Worm (Caenorhabditis elegans) whole organism, young adult: Measurements from ENCODE around the gene gss-1.

Experiments used
- B0035.1 ChIP-seq: sonication (generic microtip); optimal IDR thresholded peaks from 2 replicates; lab custom pipeline; 2016; ENCODE audit warnings: missing genetic modification characterization, mild to moderate bottlenecking, missing compliant biosample characterization, missing genotype, missing genetic modification reagents
- B0336.3 ChIP-seq: fragments of 200-800 bp; sonication (Bioruptor generic); IDR thresholded peaks from 2 replicates; pipeline ENCODE4 v1.3.6; 2022; ENCODE audit warnings: missing genetic modification characterization, missing compliant biosample characterization
- D2030.7 ChIP-seq: fragments of 200-800 bp; sonication (Bioruptor generic); IDR thresholded peaks from 2 replicates; pipeline ENCODE4 v1.3.6; 2022; ENCODE audit warnings: missing genetic modification reagents, missing genetic modification characterization, missing compliant biosample characterization
- F22D6.2 ChIP-seq: sonication (generic microtip); optimal IDR thresholded peaks from 2 replicates; lab custom pipeline; 2016; ENCODE audit warnings: mild to moderate bottlenecking, missing genetic modification characterization, missing compliant biosample characterization
- F33H1.4 ChIP-seq: fragments of 200-800 bp; sonication (Bioruptor generic); IDR thresholded peaks from 2 replicates; pipeline ENCODE4 v1.3.6; 2022; ENCODE audit warnings: missing genetic modification reagents, missing genetic modification characterization, missing compliant biosample characterization
- F39B2.1 ChIP-seq: fragments of 200-800 bp; sonication (Bioruptor generic); IDR thresholded peaks from 2 replicates; pipeline ENCODE4 v1.3.6; 2022; ENCODE audit warnings: missing genetic modification reagents, missing genetic modification characterization, missing compliant biosample characterization
- F57A8.1 ChIP-seq: fragments of 200-800 bp; sonication (Bioruptor generic); optimal IDR thresholded peaks from 2 replicates; lab custom pipeline; 2018; ENCODE audit warnings: mild to moderate bottlenecking, missing genetic modification characterization, moderate library complexity, missing compliant biosample characterization
- aptf-2 ChIP-seq: fragments of 200-800 bp; sonication (Bioruptor generic); conservative IDR thresholded peaks from 2 replicates; pipeline ENCODE4 v1.3.6; 2022; ENCODE audit warnings: missing genetic modification reagents, missing genetic modification characterization, missing compliant biosample characterization
- attf-3 ChIP-seq: fragments of 200-800 bp; sonication (Bioruptor generic); conservative IDR thresholded peaks from 2 replicates; pipeline ENCODE4 v1.3.6; 2022; ENCODE audit warnings: missing genetic modification reagents, missing genetic modification characterization, missing compliant biosample characterization
- attf-5 ChIP-seq: fragments of 200-800 bp; sonication (Bioruptor generic); optimal IDR thresholded peaks from 2 replicates; lab custom pipeline; 2018; ENCODE audit warnings: mild to moderate bottlenecking, missing genetic modification characterization, missing compliant biosample characterization
- attf-6 ChIP-seq: fragments of 200-800 bp; sonication (Bioruptor generic); IDR thresholded peaks from 2 replicates; pipeline ENCODE4 v1.3.6; 2022; ENCODE audit warnings: missing genetic modification reagents, missing genetic modification characterization, missing compliant biosample characterization
- ccch-3 ChIP-seq: fragments of 200-800 bp; sonication (Bioruptor generic); optimal IDR thresholded peaks from 2 replicates; lab custom pipeline; 2018; ENCODE audit warnings: mild to moderate bottlenecking, missing genetic modification characterization, missing compliant biosample characterization
- cebp-2 ChIP-seq: fragments of 200-800 bp; sonication (Bioruptor generic); IDR thresholded peaks from 2 replicates; pipeline ENCODE4 v1.3.6; 2022; ENCODE audit warnings: missing genetic modification characterization, missing compliant biosample characterization
- ceh-27 ChIP-seq: fragments of 200-800 bp; sonication (Bioruptor generic); optimal IDR thresholded peaks from 2 replicates; lab custom pipeline; 2018; ENCODE audit warnings: mild to moderate bottlenecking, missing genetic modification characterization, moderate library complexity, missing compliant biosample characterization
- ceh-40 ChIP-seq: fragments of 200-800 bp; sonication (Bioruptor generic); IDR thresholded peaks from 2 replicates; pipeline ENCODE4 v1.3.6; 2022; ENCODE audit warnings: missing genetic modification characterization, missing compliant biosample characterization
- ceh-91 ChIP-seq: fragments of 200-800 bp; sonication (Bioruptor generic); IDR thresholded peaks from 2 replicates; pipeline ENCODE4 v1.3.6; 2022; ENCODE audit warnings: missing genetic modification reagents, missing genetic modification characterization, missing compliant biosample characterization
- dpff-1 ChIP-seq: sonication (generic microtip); optimal IDR thresholded peaks from 2 replicates; lab custom pipeline; 2017; ENCODE audit warnings: mild to moderate bottlenecking, missing genetic modification characterization, missing compliant biosample characterization
- efl-1 ChIP-seq: fragments of 150-350 bp; optimal IDR thresholded peaks from 2 replicates; lab custom pipeline; 2014; ENCODE audit warnings: missing biosample characterization, missing genetic modification reagents, missing genetic modification characterization
- egl-18 ChIP-seq: fragments of 200-800 bp; sonication (Bioruptor generic); IDR thresholded peaks from 2 replicates; pipeline ENCODE4 v1.3.6; 2022; ENCODE audit warnings: missing genetic modification reagents, missing genetic modification characterization, missing compliant biosample characterization
- egrh-3 ChIP-seq: fragments of 200-800 bp; sonication (Bioruptor generic); IDR thresholded peaks from 2 replicates; pipeline ENCODE4 v1.3.6; 2022; ENCODE audit warnings: missing genetic modification reagents, missing genetic modification characterization, missing compliant biosample characterization
- ekl-4 ChIP-seq: fragments of 200-800 bp; sonication (Bioruptor generic); IDR thresholded peaks from 2 replicates; pipeline ENCODE4 v1.3.6; 2022; ENCODE audit warnings: missing genetic modification reagents, missing genetic modification characterization, missing compliant biosample characterization
- hlh-12 ChIP-seq: sonication (generic microtip); optimal IDR thresholded peaks from 2 replicates; lab custom pipeline; 2016; ENCODE audit warnings: missing genetic modification characterization, missing compliant biosample characterization
- lag-1 ChIP-seq: fragments of 200-800 bp; sonication (Bioruptor generic); IDR thresholded peaks from 2 replicates; pipeline ENCODE4 v1.3.6; 2022; ENCODE audit warnings: missing genetic modification reagents, missing genetic modification characterization, missing compliant biosample characterization
- let-526 ChIP-seq: fragments of 200-800 bp; sonication (Bioruptor generic); IDR thresholded peaks from 2 replicates; pipeline ENCODE4 v1.3.6; 2022; ENCODE audit warnings: missing genetic modification reagents, missing genetic modification characterization, missing compliant biosample characterization
- let-607 ChIP-seq, 2 experiments: fragments of 200-800 bp in 1 of 2; sonication (Bioruptor generic) in 1 of 2; sonication (generic microtip) in 1 of 2; optimal IDR thresholded peaks; 2 replicates each; lab custom pipeline; 2016 to 2018; ENCODE audit warnings: mild to moderate bottlenecking in 2 of 2, missing compliant biosample characterization in 2 of 2, missing genetic modification characterization in 2 of 2, moderate library complexity in 2 of 2, missing genotype in 1 of 2
- lsy-27 ChIP-seq: sonication (generic microtip); optimal IDR thresholded peaks from 2 replicates; lab custom pipeline; 2017; ENCODE audit warnings: missing genetic modification characterization, mild to moderate bottlenecking, missing compliant biosample characterization, antibody characterized with exemption, missing genotype, borderline replicate concordance; ENCODE audit not compliant: insufficient read depth
- madf-6 ChIP-seq: fragments of 200-800 bp; sonication (Bioruptor generic); IDR thresholded peaks from 2 replicates; pipeline ENCODE4 v1.3.6; 2022; ENCODE audit warnings: missing genetic modification reagents, missing genetic modification characterization, missing compliant biosample characterization
- mes-4 ChIP-seq: sonication (generic microtip); optimal IDR thresholded peaks from 2 replicates; lab custom pipeline; 2016; ENCODE audit warnings: missing genotype, missing genetic modification characterization, missing compliant biosample characterization
- nfyb-1 ChIP-seq: fragments of 200-800 bp; sonication (Bioruptor generic); IDR thresholded peaks from 2 replicates; pipeline ENCODE4 v1.3.6; 2022; ENCODE audit warnings: missing genetic modification reagents, missing genetic modification characterization, missing compliant biosample characterization
- nhr-80 ChIP-seq: sonication (generic microtip); optimal IDR thresholded peaks from 2 replicates; lab custom pipeline; 2016; ENCODE audit warnings: missing genetic modification characterization, missing compliant biosample characterization
- pha-4 ChIP-seq: fragments of 150-350 bp; sonication (generic microtip); optimal IDR thresholded peaks from 2 replicates; lab custom pipeline; 2014; ENCODE audit warnings: missing biosample characterization, missing genetic modification reagents, missing genetic modification characterization
- rcor-1 ChIP-seq: fragments of 200-800 bp; sonication (Bioruptor generic); IDR thresholded peaks from 2 replicates; pipeline ENCODE4 v1.3.6; 2022; ENCODE audit warnings: missing genetic modification reagents, missing genetic modification characterization, missing compliant biosample characterization
- sea-2 ChIP-seq: fragments of 200-800 bp; sonication (Bioruptor generic); IDR thresholded peaks from 2 replicates; pipeline ENCODE4 v1.3.6; 2022; ENCODE audit warnings: missing genetic modification characterization, missing compliant biosample characterization
- snpc-1.1 ChIP-seq: sonication (generic microtip); optimal IDR thresholded peaks from 2 replicates; lab custom pipeline; 2017; ENCODE audit warnings: missing genetic modification characterization, mild to moderate bottlenecking, missing compliant biosample characterization, antibody characterized with exemption, moderate library complexity, missing genotype, missing genetic modification reagents; ENCODE audit not compliant: insufficient read depth
- sptf-2 ChIP-seq: fragments of 200-800 bp; sonication (Bioruptor generic); optimal IDR thresholded peaks from 2 replicates; lab custom pipeline; 2018; ENCODE audit warnings: mild to moderate bottlenecking, missing genetic modification characterization, missing compliant biosample characterization
- unc-130 ChIP-seq: sonication (generic microtip); optimal IDR thresholded peaks from 2 replicates; lab custom pipeline; 2016; ENCODE audit warnings: missing genetic modification reagents, missing genetic modification characterization, missing compliant biosample characterization
- unc-62 ChIP-seq: fragments of 150-350 bp; optimal IDR thresholded peaks from 2 replicates; lab custom pipeline; 2014; ENCODE audit warnings: missing biosample characterization, missing genetic modification reagents, missing genetic modification characterization
- xnd-1 ChIP-seq: sonication (generic microtip); optimal IDR thresholded peaks from 2 replicates; lab custom pipeline; 2016; ENCODE audit warnings: missing genotype, missing genetic modification reagents, missing genetic modification characterization, missing compliant biosample characterization
- zfh-2 ChIP-seq: fragments of 200-800 bp; sonication (Bioruptor generic); conservative IDR thresholded peaks from 2 replicates; pipeline ENCODE4 v1.3.6; 2022; ENCODE audit warnings: missing genetic modification reagents, missing genetic modification characterization, missing compliant biosample characterization

The gss-1 gene

ce11 chrII:9426076-9426475 is 9.8 kb upstream of the gss-1 start, which contains the start of gene M176.10:
Gene M176.10, minus strand, starts transcription at chrII:9426176.
- TF ChIP-seq rcor-1 (GFP tag; lab: Robert Waterston, UW) (no peak), let-607 (tag; optimal IDR thresholded peaks at IDR 0.05; lab: Kevin White, UChicago) (no peak), let-526 (GFP tag; lab: Robert Waterston, UW) (no peak), ceh-27 (no peak), ekl-4 (GFP tag; lab: Robert Waterston, UW) (no peak), ccch-3 (GFP tag; lab: Kevin White, UChicago) (no peak), nfyb-1 (no peak), zfh-2 (no peak), B0336.3 (GFP tag; lab: Robert Waterston, UW) (no peak), attf-6 (GFP tag; lab: Robert Waterston, UW) (no peak), lag-1 (GFP tag; lab: Robert Waterston, UW) (no peak), egrh-3 (no peak), B0035.1 (no peak), attf-3 (no peak), unc-62 (no peak)

ce11 chrII:9421969-9422368 is 5.7 kb upstream of the gss-1 start, which contains the start of gene M176.11:
Gene M176.11, plus strand, starts transcription at chrII:9422269.
- TF ChIP-seq aptf-2 (GFP tag; lab: Robert Waterston, UW): no peak
- no peak for TF ChIP-seq cebp-2
- no peak for TF ChIP-seq ceh-91 (GFP tag; lab: Robert Waterston, UW)
- no peak for TF ChIP-seq unc-130

- TF ChIP-seq F22D6.2 (tag; lab: Kevin White, UChicago) (no peak), nhr-80 (peak; percentile 28)
Measured at ce11 chrII:9418843-9419532, 2.8 kb upstream of the gss-1 start.

- TF ChIP-seq sea-2 (GFP tag; lab: Robert Waterston, UW) (no peak), pha-4 (tag; lab: Kevin White, UChicago) (no peak), attf-5 (no peak), xnd-1 (tag; lab: Kevin White, UChicago) (no peak), dpff-1 (tag; lab: Kevin White, UChicago) (no peak), D2030.7 (no peak), nhr-80 (peak; percentile 53), snpc-1.1 (tag; lab: Kevin White, UChicago) (no peak)
Measured at ce11 chrII:9418065-9418567, 1.9 kb upstream of the gss-1 start, which contains the start of the genes M176.4 and M176.16. Gene M176.4, plus strand, starts transcription at chrII:9418365. Gene M176.16, plus strand, starts transcription at chrII:9418517.

ce11 chrII:9412086-9412608 is 4.1 kb downstream of the gss-1 start, which contains the start of gene arrd-3:
Gene arrd-3, plus strand, starts transcription at chrII:9412558.
- TF ChIP-seq F33H1.4 (GFP tag; lab: Robert Waterston, UW) (no peak), nhr-80 (peak; percentile 49)

ce11 chrII:9411497-9411896 is 4.7 kb downstream of the gss-1 start, which contains the start of gene M176.9:
Gene M176.9, minus strand, starts transcription at chrII:9411597.
- TF ChIP-seq lsy-27 (no peak), madf-6 (GFP tag; lab: Robert Waterston, UW) (no peak), sptf-2 (GFP tag; lab: Kevin White, UChicago) (no peak), hlh-12 (tag; lab: Kevin White, UChicago) (no peak), B0035.1 (no peak), F39B2.1 (no peak), efl-1 (no peak), mes-4 (no peak), ceh-40 (GFP tag; lab: Robert Waterston, UW) (no peak), snpc-1.1 (tag; lab: Kevin White, UChicago) (no peak), egl-18 (GFP tag; lab: Robert Waterston, UW) (no peak), F57A8.1 (GFP tag; lab: Kevin White, UChicago) (no peak)
